Worm (Caenorhabditis elegans): ENCODE results near the gene C10A4.7.

DNA sequence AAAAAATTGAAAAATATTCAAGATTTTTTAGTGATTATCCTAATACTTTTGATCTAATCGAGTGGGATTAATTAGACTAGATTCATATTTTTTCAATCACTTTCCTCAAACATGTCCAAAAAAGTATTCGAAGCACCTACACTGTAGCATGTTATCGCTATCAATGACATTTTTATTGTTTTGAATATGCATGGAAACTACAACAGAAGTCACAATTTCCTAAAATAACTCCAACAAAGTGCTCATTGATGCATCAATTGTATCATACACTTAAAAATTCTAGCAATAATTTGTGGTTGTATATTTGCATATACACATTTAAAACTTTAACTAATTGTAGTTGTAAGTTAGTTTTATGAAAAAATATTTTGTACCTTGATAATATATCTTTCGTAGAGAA is 24.8 kb upstream of the C10A4.7 start:
- no peak for TF ChIP-seq K02D7.2 (tag; optimal IDR thresholded peaks at IDR 0.05)
- no peak for TF ChIP-seq ama-1 (optimal IDR thresholded peaks at IDR 0.05)
- TF ChIP-seq lin-11 (tag; optimal IDR thresholded peaks at IDR 0.05): no peak
- no peak for TF ChIP-seq C38D4.7 (GFP tag; optimal IDR thresholded peaks at IDR 0.05)
- TF ChIP-seq dve-1 (tag; optimal IDR thresholded peaks at IDR 0.05): no peak
- no peak for TF ChIP-seq elt-2 (tag; optimal IDR thresholded peaks at IDR 0.05)
- TF ChIP-seq dmd-4 (tag; optimal IDR thresholded peaks at IDR 0.05; ENCODE audit: borderline replicate concordance): no peak
- TF ChIP-seq K09A11.1 (tag; optimal IDR thresholded peaks at IDR 0.05; ENCODE audit: insufficient read depth): no peak
- no peak for TF ChIP-seq ceh-2 (tag; optimal IDR thresholded peaks at IDR 0.05)
- TF ChIP-seq nfya-1 (tag; optimal IDR thresholded peaks at IDR 0.05): no peak
- TF ChIP-seq npax-4 (tag; optimal IDR thresholded peaks at IDR 0.05): no peak
- TF ChIP-seq ets-4 (tag; optimal IDR thresholded peaks at IDR 0.05): no peak
- TF ChIP-seq ceh-30 (tag; optimal IDR thresholded peaks at IDR 0.05): no peak
- no peak for TF ChIP-seq hlh-8 (tag; optimal IDR thresholded peaks at IDR 0.05)
